Fruit fly (Drosophila melanogaster): ENCODE data around the gene CG7579.

dm6 chr3L:15664199-15664794 is 18.9 kb downstream of the CG7579 start:
- no peak for TF ChIP-seq Dll (optimal IDR thresholded peaks at IDR 0.05)
- no peak for TF ChIP-seq usp (GFP tag; optimal IDR thresholded peaks at IDR 0.05)
- TF ChIP-seq pan (optimal IDR thresholded peaks at IDR 0.05): no peak
- no peak for TF ChIP-seq psq (optimal IDR thresholded peaks at IDR 0.05)

All from whole organism.